Fruit fly (Drosophila melanogaster) whole organism, adult: ENCODE results near the gene CG15765.

ENCODE experiments used
- CG11617 ChIP-seq: fragments of 200-800 bp; sonication (Bioruptor generic); optimal IDR thresholded peaks from 2 replicates; lab custom pipeline; 2017; ENCODE audit warnings: mild to moderate bottlenecking, missing biosample characterization, missing genetic modification reagents, missing genetic modification characterization
- CG12768 ChIP-seq: fragments of 200-800 bp; sonication (Bioruptor generic); optimal IDR thresholded peaks from 2 replicates; lab custom pipeline; 2017; ENCODE audit warnings: missing biosample characterization, missing genetic modification characterization, mild to moderate bottlenecking, moderate library complexity, missing genetic modification reagents
- CG14711 ChIP-seq: fragments of 200-800 bp; sonication (Bioruptor generic); optimal IDR thresholded peaks from 2 replicates; lab custom pipeline; 2018; ENCODE audit warnings: missing biosample characterization, mild to moderate bottlenecking, missing genetic modification characterization, moderate library complexity
- CG1620 ChIP-seq: fragments of 200-800 bp; sonication (Bioruptor generic); optimal IDR thresholded peaks from 2 replicates; lab custom pipeline; 2016; ENCODE audit warnings: missing biosample characterization, missing genetic modification characterization
- CG33017 ChIP-seq: fragments of 200-800 bp; sonication (Bioruptor generic); optimal IDR thresholded peaks from 2 replicates; lab custom pipeline; 2018; ENCODE audit warnings: missing biosample characterization, mild to moderate bottlenecking, missing genetic modification characterization, moderate library complexity
- CG5204 ChIP-seq: fragments of 200-800 bp; sonication (Bioruptor generic); optimal IDR thresholded peaks from 2 replicates; lab custom pipeline; 2016; ENCODE audit warnings: missing biosample characterization, missing genetic modification characterization
- CG7045 ChIP-seq: fragments of 200-800 bp; sonication (Bioruptor generic); optimal IDR thresholded peaks from 2 replicates; lab custom pipeline; 2017; ENCODE audit warnings: missing biosample characterization, mild to moderate bottlenecking, missing genetic modification characterization
- CG7101 ChIP-seq: fragments of 200-800 bp; sonication (Bioruptor generic); optimal IDR thresholded peaks from 2 replicates; lab custom pipeline; 2018; ENCODE audit warnings: missing biosample characterization, mild to moderate bottlenecking, missing genetic modification characterization, moderate library complexity
- Clk ChIP-seq: fragments of 200-800 bp; sonication (Bioruptor generic); optimal IDR thresholded peaks from 2 replicates; lab custom pipeline; 2017; ENCODE audit warnings: missing biosample characterization, missing genetic modification characterization
- Crg-1 ChIP-seq: fragments of 200-800 bp; sonication (Bioruptor generic); optimal IDR thresholded peaks from 2 replicates; lab custom pipeline; 2016; ENCODE audit warnings: missing biosample characterization, missing genetic modification characterization
- Hr96 ChIP-seq: fragments of 200-800 bp; sonication (Bioruptor generic); optimal IDR thresholded peaks from 2 replicates; lab custom pipeline; 2016; ENCODE audit warnings: missing biosample characterization, missing genetic modification characterization
- Mnt ChIP-seq: fragments of 200-800 bp; sonication (Bioruptor generic); optimal IDR thresholded peaks from 2 replicates; lab custom pipeline; 2016; ENCODE audit warnings: missing biosample characterization, mild to moderate bottlenecking, missing genetic modification characterization
- bab1 ChIP-seq: fragments of 200-800 bp; sonication (Bioruptor generic); optimal IDR thresholded peaks from 3 replicates; lab custom pipeline; 2019; ENCODE audit warnings: missing biosample characterization, mild to moderate bottlenecking, missing genetic modification characterization, moderate library complexity
- cic ChIP-seq: fragments of 200-800 bp; sonication (Bioruptor generic); optimal IDR thresholded peaks from 2 replicates; lab custom pipeline; 2017; ENCODE audit warnings: missing biosample characterization, mild to moderate bottlenecking, missing genetic modification characterization, moderate library complexity
- cnc ChIP-seq, 2 experiments: fragments of >200 bp; optimal IDR thresholded peaks; 2 replicates each; lab custom pipeline; 2017
- kay ChIP-seq: fragments of 200-800 bp; sonication (Bioruptor generic); peaks from one replicate; lab custom pipeline; 2016; ENCODE audit warnings: missing biosample characterization, missing genetic modification characterization, borderline replicate concordance
- ovo ChIP-seq: fragments of 200-800 bp; sonication (Bioruptor generic); optimal IDR thresholded peaks from 2 replicates; lab custom pipeline; 2016; ENCODE audit warnings: missing biosample characterization, missing genetic modification characterization
- pad ChIP-seq: fragments of 200-800 bp; sonication (Bioruptor generic); optimal IDR thresholded peaks from 3 replicates; lab custom pipeline; 2017; ENCODE audit warnings: missing biosample characterization, missing genetic modification characterization, mild to moderate bottlenecking, moderate library complexity, missing genetic modification reagents
- tj ChIP-seq: fragments of 200-800 bp; sonication (Bioruptor generic); optimal IDR thresholded peaks from 3 replicates; lab custom pipeline; 2017; ENCODE audit warnings: missing biosample characterization, mild to moderate bottlenecking, missing genetic modification characterization, moderate library complexity
- toe ChIP-seq: fragments of 200-800 bp; sonication (Bioruptor generic); optimal IDR thresholded peaks from 2 replicates; lab custom pipeline; 2016; ENCODE audit warnings: missing biosample characterization, missing genetic modification characterization

CG15765 gene

dm6 chrX:5853461-5853860 lies 35.1 kb downstream of the CG15765 start, which contains the start of gene CG43136:
TSS of gene CG43136 (plus strand) at chrX:5853761.
- TF ChIP-seq Hr96 (GFP tag; lab: Kevin White, UChicago) (no peak), CG11617 (no peak), cnc (optimal IDR thresholded peaks at IDR 0.05; lab: Kevin White, UChicago) (no peak), CG12768 (GFP tag; lab: Kevin White, UChicago) (no peak), Mnt (no peak), Clk (GFP tag; lab: Kevin White, UChicago) (no peak), ovo (GFP tag; lab: Kevin White, UChicago) (no peak), cic (GFP tag; lab: Kevin White, UChicago) (no peak)

- TF ChIP-seq CG12768 (GFP tag; lab: Kevin White, UChicago) (no peak), CG7045 (no peak), ovo (GFP tag; lab: Kevin White, UChicago) (no peak), Hr96 (GFP tag; lab: Kevin White, UChicago) (no peak), CG33017 (tag; lab: Kevin White, UChicago) (no peak), Clk (GFP tag; lab: Kevin White, UChicago) (no peak), bab1 (GFP tag; lab: Kevin White, UChicago) (no peak), Mnt (no peak), Crg-1 (GFP tag; lab: Kevin White, UChicago) (no peak), kay (GFP tag; lab: Kevin White, UChicago) (no peak), cnc (optimal IDR thresholded peaks at IDR 0.05; lab: Kevin White, UChicago) (no peak), CG1620 (GFP tag; lab: Kevin White, UChicago) (no peak), CG5204 (no peak)
Measured at dm6 chrX:5865051-5865450, 46.7 kb downstream of the CG15765 start, which contains the start of gene CG43137. TSS of gene CG43137 (minus strand) at chrX:5865151.

dm6 chrX:5866095-5866494 lies 47.7 kb downstream of the CG15765 start:
- no peak for TF ChIP-seq toe (GFP tag; lab: Kevin White, UChicago)
- no peak for TF ChIP-seq ovo (GFP tag; lab: Kevin White, UChicago)
- TF ChIP-seq Hr96 (GFP tag; lab: Kevin White, UChicago): no peak
- TF ChIP-seq CG14711 (tag; lab: Kevin White, UChicago): no peak
- TF ChIP-seq cnc (optimal IDR thresholded peaks at IDR 0.05; lab: Kevin White, UChicago): no peak
- no peak for TF ChIP-seq Crg-1 (GFP tag; lab: Kevin White, UChicago)
- TF ChIP-seq tj (GFP tag; lab: Kevin White, UChicago): no peak
- no peak for TF ChIP-seq CG5204
- no peak for TF ChIP-seq CG12768 (GFP tag; lab: Kevin White, UChicago)
- TF ChIP-seq CG7045: no peak
- no peak for TF ChIP-seq CG7101 (tag; lab: Kevin White, UChicago)
- no peak for TF ChIP-seq CG1620 (GFP tag; lab: Kevin White, UChicago)
- TF ChIP-seq cic (GFP tag; lab: Kevin White, UChicago): no peak
- TF ChIP-seq Clk (GFP tag; lab: Kevin White, UChicago): no peak
- TF ChIP-seq pad (GFP tag; lab: Kevin White, UChicago): no peak
- TF ChIP-seq bab1 (GFP tag; lab: Kevin White, UChicago): no peak
- TF ChIP-seq CG33017 (tag; lab: Kevin White, UChicago): no peak
- TF ChIP-seq CG11617: no peak
- no peak for TF ChIP-seq Mnt

dm6 chrX:5868795-5869194 lies 50.4 kb downstream of the CG15765 start, which contains the start of gene CG15764:
TSS of gene CG15764 (plus strand) at chrX:5869095.
- TF ChIP-seq Clk (GFP tag; lab: Kevin White, UChicago) (no peak), cnc (optimal IDR thresholded peaks at IDR 0.05; lab: Kevin White, UChicago) (no peak), pad (GFP tag; lab: Kevin White, UChicago) (no peak)

dm6 chrX:5873164-5873563 lies 54.8 kb downstream of the CG15765 start, which contains the start of gene GAA1:
TSS of gene GAA1 (minus strand) at chrX:5873357.
- TF ChIP-seq CG14711 (tag; lab: Kevin White, UChicago) (peak; percentile 57), tj (GFP tag; lab: Kevin White, UChicago) (no peak), CG7101 (tag; lab: Kevin White, UChicago) (peak; percentile 8), CG11617 (peak; percentile 11), bab1 (GFP tag; lab: Kevin White, UChicago) (peak; percentile 53), Mnt (peak; percentile 3)

- TF ChIP-seq bab1 (GFP tag; lab: Kevin White, UChicago): peak; percentile 74
- TF ChIP-seq Mnt: peak; percentile 17
- TF ChIP-seq CG33017 (tag; lab: Kevin White, UChicago): no peak
- no peak for TF ChIP-seq CG5204
- TF ChIP-seq CG1620 (GFP tag; lab: Kevin White, UChicago): no peak
- TF ChIP-seq kay (GFP tag; lab: Kevin White, UChicago): no peak
Measured at dm6 chrX:5876584-5876983, 58.2 kb downstream of the CG15765 start, which contains the start of gene mof. TSS of gene mof (minus strand) at chrX:5876853.

dm6 chrX:5879543-5879943 lies 61.2 kb downstream of the CG15765 start, which contains the start of the genes Usp30 and CG16721:
TSS of gene Usp30 (minus strand) at chrX:5879787.
TSS of gene CG16721 (plus strand) at chrX:5879869.
- TF ChIP-seq CG1620 (GFP tag; lab: Kevin White, UChicago) (peak; percentile 89), toe (GFP tag; lab: Kevin White, UChicago) (peak; percentile 37), Mnt (peak; percentile 86), pad (GFP tag; lab: Kevin White, UChicago) (peak; percentile 83), CG14711 (tag; lab: Kevin White, UChicago) (peak; percentile 76), kay (GFP tag; lab: Kevin White, UChicago) (no peak), cic (GFP tag; lab: Kevin White, UChicago) (peak; percentile 48), CG7101 (tag; lab: Kevin White, UChicago) (peak; percentile 85), CG5204 (no peak), ovo (GFP tag; lab: Kevin White, UChicago) (peak; percentile 55), bab1 (GFP tag; lab: Kevin White, UChicago) (peak; percentile 80), CG11617 (peak; percentile 69), Hr96 (GFP tag; lab: Kevin White, UChicago) (no peak), Crg-1 (GFP tag; lab: Kevin White, UChicago) (peak; percentile 95), Clk (GFP tag; lab: Kevin White, UChicago) (no peak), tj (GFP tag; lab: Kevin White, UChicago) (peak; percentile 24), CG33017 (tag; lab: Kevin White, UChicago) (peak; percentile 71), cnc (optimal IDR thresholded peaks at IDR 0.05; lab: Kevin White, UChicago) (no peak), CG12768 (GFP tag; lab: Kevin White, UChicago) (peak; percentile 68), CG7045 (peak; percentile 22)
